Worm (Caenorhabditis elegans): ENCODE results near the gene F41B4.2.

DNA sequence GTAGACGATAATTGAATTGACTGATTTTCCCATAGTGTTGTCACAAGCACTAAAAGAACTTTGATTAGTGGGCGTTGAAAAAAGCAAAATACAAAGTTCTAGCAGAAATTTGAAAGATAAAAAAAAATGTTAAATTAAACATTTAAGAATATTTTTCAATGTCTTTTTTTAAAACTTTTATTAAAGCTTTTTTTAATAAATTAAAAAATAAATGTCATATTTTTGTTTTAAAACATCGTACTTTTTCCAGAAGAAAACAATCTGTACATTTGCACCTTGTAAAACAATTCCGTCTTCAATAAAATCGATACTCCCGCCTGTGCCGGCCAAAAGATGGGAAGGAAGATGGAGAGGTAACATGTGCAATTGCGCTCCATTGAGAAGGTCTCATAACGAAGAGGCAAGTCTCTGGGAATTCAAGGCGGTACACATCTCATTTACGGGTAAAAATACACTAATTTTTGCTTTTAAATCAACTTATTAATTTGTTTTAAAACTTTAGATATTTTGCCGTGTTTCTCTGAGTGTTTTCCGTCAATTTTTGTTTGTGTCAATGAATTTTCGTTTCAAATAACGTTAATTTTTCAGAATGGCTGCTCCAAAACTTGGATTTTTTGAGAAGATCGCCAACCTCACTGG lies 5.7 kb upstream of the F41B4.2 start, which contains the start of the genes glr-6 and asg-2:
- TF ChIP-seq ces-1 (GFP tag; optimal IDR thresholded peaks at IDR 0.05) = no peak
- peak; percentile 58 for TF ChIP-seq jun-1 (tag; optimal IDR thresholded peaks at IDR 0.05)
- peak; percentile 12 for TF ChIP-seq egl-13 (tag; optimal IDR thresholded peaks at IDR 0.05)
- TF ChIP-seq ztf-11 (tag; optimal IDR thresholded peaks at IDR 0.05) = peak in 1 of 2 experiments; percentile 25
- TF ChIP-seq nhr-76 (tag; optimal IDR thresholded peaks at IDR 0.05) = no peak
- TF ChIP-seq snpc-4 (tag; optimal IDR thresholded peaks at IDR 0.05) = peak; percentile 28
- peak in 1 of 2 experiments; percentile 3 for TF ChIP-seq egl-27 (tag; optimal IDR thresholded peaks at IDR 0.05)
- TF ChIP-seq lin-13 (GFP tag; optimal IDR thresholded peaks at IDR 0.05) = peak; percentile 78
- TF ChIP-seq nhr-237 (tag; optimal IDR thresholded peaks at IDR 0.05) = peak; percentile 34
- TF ChIP-seq nhr-77 (tag; optimal IDR thresholded peaks at IDR 0.05) = peak; percentile 86
- peak; percentile 81 for TF ChIP-seq fos-1 (tag; optimal IDR thresholded peaks at IDR 0.05)
- TF ChIP-seq zag-1 (tag; optimal IDR thresholded peaks at IDR 0.05) = no peak

All from whole organism, L1 larva.